Worm (Caenorhabditis elegans) whole organism, young adult: ENCODE results near the gene F09F9.1.

Experiments
- B0019.2 ChIP-seq: fragments of 200-800 bp; sonication (Bioruptor generic); conservative IDR thresholded peaks from 2 replicates; pipeline ENCODE4 v1.3.6; 2022; ENCODE audit warnings: missing genetic modification reagents, missing genetic modification characterization, missing compliant biosample characterization
- C06A6.2 ChIP-seq: fragments of 200-800 bp; sonication (Bioruptor generic); conservative IDR thresholded peaks from 2 replicates; pipeline ENCODE4 v1.3.6; 2022; ENCODE audit warnings: missing genetic modification characterization, missing compliant biosample characterization
- C17E4.6 ChIP-seq: fragments of 200-800 bp; sonication (Bioruptor generic); IDR thresholded peaks from 2 replicates; pipeline ENCODE4 v1.3.6; 2022; ENCODE audit warnings: missing genetic modification reagents, missing genetic modification characterization, missing compliant biosample characterization
- F22D6.2 ChIP-seq: sonication (generic microtip); optimal IDR thresholded peaks from 2 replicates; lab custom pipeline; 2016; ENCODE audit warnings: mild to moderate bottlenecking, missing genetic modification characterization, missing compliant biosample characterization
- F57C9.4 ChIP-seq: sonication (generic microtip); optimal IDR thresholded peaks from 2 replicates; lab custom pipeline; 2017; ENCODE audit warnings: mild to moderate bottlenecking, missing genetic modification characterization, missing compliant biosample characterization
- ZK185.1 ChIP-seq: sonication (generic microtip); optimal IDR thresholded peaks from 2 replicates; lab custom pipeline; 2016; ENCODE audit warnings: mild to moderate bottlenecking, missing genetic modification characterization, missing compliant biosample characterization; ENCODE audit not compliant: poor library complexity, severe bottlenecking
- aptf-2 ChIP-seq: fragments of 200-800 bp; sonication (Bioruptor generic); conservative IDR thresholded peaks from 2 replicates; pipeline ENCODE4 v1.3.6; 2022; ENCODE audit warnings: missing genetic modification reagents, missing genetic modification characterization, missing compliant biosample characterization
- cebp-2 ChIP-seq: fragments of 200-800 bp; sonication (Bioruptor generic); IDR thresholded peaks from 2 replicates; pipeline ENCODE4 v1.3.6; 2022; ENCODE audit warnings: missing genetic modification characterization, missing compliant biosample characterization
- chd-7 ChIP-seq: sonication (generic microtip); optimal IDR thresholded peaks from 2 replicates; lab custom pipeline; 2016; ENCODE audit warnings: mild to moderate bottlenecking, missing genetic modification characterization, moderate library complexity, missing compliant biosample characterization
- die-1 ChIP-seq: sonication (generic microtip); optimal IDR thresholded peaks from 2 replicates; lab custom pipeline; 2016; ENCODE audit warnings: missing genotype, mild to moderate bottlenecking, missing genetic modification characterization, missing compliant biosample characterization
- ets-4 ChIP-seq: fragments of 200-800 bp; sonication (Bioruptor generic); optimal IDR thresholded peaks from 2 replicates; lab custom pipeline; 2018; ENCODE audit warnings: mild to moderate bottlenecking, missing genetic modification characterization, missing compliant biosample characterization
- him-1 ChIP-seq: sonication (generic microtip); optimal IDR thresholded peaks from 2 replicates; lab custom pipeline; 2016; ENCODE audit warnings: missing genotype, missing genetic modification reagents, missing genetic modification characterization, missing compliant biosample characterization
- hsf-1 ChIP-seq: fragments of 200-800 bp; sonication (Bioruptor generic); IDR thresholded peaks from 2 replicates; pipeline ENCODE4 v1.3.6; 2022; ENCODE audit warnings: missing genetic modification reagents, missing genetic modification characterization, missing compliant biosample characterization
- let-526 ChIP-seq: fragments of 200-800 bp; sonication (Bioruptor generic); IDR thresholded peaks from 2 replicates; pipeline ENCODE4 v1.3.6; 2022; ENCODE audit warnings: missing genetic modification reagents, missing genetic modification characterization, missing compliant biosample characterization
- lin-26 ChIP-seq: fragments of 200-800 bp; sonication (Bioruptor generic); IDR thresholded peaks from 2 replicates; pipeline ENCODE4 v1.3.6; 2022; ENCODE audit warnings: missing genetic modification reagents, missing genetic modification characterization, missing compliant biosample characterization
- lin-35 ChIP-seq, 3 experiments: fragments of 150-350 bp in 2 of 3; sonication (generic microtip) in 1 of 3; optimal IDR thresholded peaks; 2 replicates each; lab custom pipeline; 2014 to 2018; ENCODE audit warnings: missing biosample characterization in 3 of 3, missing genetic modification characterization in 3 of 3, missing genetic modification reagents in 3 of 3
- lin-40 ChIP-seq: sonication (generic microtip); optimal IDR thresholded peaks from 2 replicates; lab custom pipeline; 2016; ENCODE audit warnings: missing genetic modification characterization, mild to moderate bottlenecking, missing compliant biosample characterization, missing genotype, missing genetic modification reagents
- lsy-27 ChIP-seq: sonication (generic microtip); optimal IDR thresholded peaks from 2 replicates; lab custom pipeline; 2017; ENCODE audit warnings: missing genetic modification characterization, mild to moderate bottlenecking, missing compliant biosample characterization, antibody characterized with exemption, missing genotype, borderline replicate concordance; ENCODE audit not compliant: insufficient read depth
- madf-10 ChIP-seq: sonication (generic microtip); optimal IDR thresholded peaks from 2 replicates; lab custom pipeline; 2016; ENCODE audit warnings: mild to moderate bottlenecking, missing genetic modification characterization, missing compliant biosample characterization
- madf-6 ChIP-seq: fragments of 200-800 bp; sonication (Bioruptor generic); IDR thresholded peaks from 2 replicates; pipeline ENCODE4 v1.3.6; 2022; ENCODE audit warnings: missing genetic modification reagents, missing genetic modification characterization, missing compliant biosample characterization
- mcd-1 ChIP-seq: fragments of 200-800 bp; sonication (Bioruptor generic); IDR thresholded peaks from 2 replicates; pipeline ENCODE4 v1.3.6; 2022; ENCODE audit warnings: missing genetic modification reagents, missing genetic modification characterization, missing compliant biosample characterization
- mel-28 ChIP-seq: sonication (generic microtip); optimal IDR thresholded peaks from 2 replicates; lab custom pipeline; 2016; ENCODE audit warnings: borderline replicate concordance, mild to moderate bottlenecking, missing genetic modification characterization, missing compliant biosample characterization
- nfyb-1 ChIP-seq: fragments of 200-800 bp; sonication (Bioruptor generic); IDR thresholded peaks from 2 replicates; pipeline ENCODE4 v1.3.6; 2022; ENCODE audit warnings: missing genetic modification reagents, missing genetic modification characterization, missing compliant biosample characterization
- nhr-80 ChIP-seq: sonication (generic microtip); optimal IDR thresholded peaks from 2 replicates; lab custom pipeline; 2016; ENCODE audit warnings: missing genetic modification characterization, missing compliant biosample characterization
- nhr-90 ChIP-seq: sonication (generic microtip); optimal IDR thresholded peaks from 2 replicates; lab custom pipeline; 2016; ENCODE audit warnings: missing genotype, mild to moderate bottlenecking, missing genetic modification characterization, missing compliant biosample characterization
- somi-1 ChIP-seq: fragments of 200-800 bp; sonication (Bioruptor generic); optimal IDR thresholded peaks from 2 replicates; lab custom pipeline; 2018; ENCODE audit warnings: mild to moderate bottlenecking, missing genetic modification characterization, missing compliant biosample characterization
- unc-130 ChIP-seq: sonication (generic microtip); optimal IDR thresholded peaks from 2 replicates; lab custom pipeline; 2016; ENCODE audit warnings: missing genetic modification reagents, missing genetic modification characterization, missing compliant biosample characterization
- xnd-1 ChIP-seq: sonication (generic microtip); optimal IDR thresholded peaks from 2 replicates; lab custom pipeline; 2016; ENCODE audit warnings: missing genotype, missing genetic modification reagents, missing genetic modification characterization, missing compliant biosample characterization
- ztf-26 ChIP-seq: sonication (generic microtip); optimal IDR thresholded peaks from 2 replicates; lab custom pipeline; 2017; ENCODE audit warnings: missing genetic modification characterization, missing compliant biosample characterization

F09F9.1 gene

ce11 chrX:4132243-4132642 is 17.1 kb downstream of the F09F9.1 start:
- TF ChIP-seq nhr-90 (tag; lab: Kevin White, UChicago) (no peak), mel-28 (tag; lab: Kevin White, UChicago) (no peak), madf-6 (GFP tag; lab: Robert Waterston, UW) (no peak), hsf-1 (GFP tag; lab: Robert Waterston, UW) (no peak), chd-7 (tag; lab: Kevin White, UChicago) (peak; percentile 36), cebp-2 (GFP tag; lab: Robert Waterston, UW) (no peak), somi-1 (GFP tag; lab: Kevin White, UChicago) (peak; percentile 73), F22D6.2 (tag; lab: Kevin White, UChicago) (peak; percentile 45), ztf-26 (tag; lab: Kevin White, UChicago) (peak; percentile 71), him-1 (tag; lab: Kevin White, UChicago) (no peak), B0019.2 (no peak), C06A6.2 (GFP tag; lab: Robert Waterston, UW) (0 out of 2 replicates have a peak, but pooled peaks have one; percentile 35), die-1 (tag; lab: Kevin White, UChicago) (peak; percentile 50), mcd-1 (GFP tag; lab: Robert Waterston, UW) (no peak), nhr-80 (tag; lab: Kevin White, UChicago) (peak; percentile 2), lin-26 (GFP tag; lab: Robert Waterston, UW) (no peak), lin-40 (peak; percentile 65)

DNA sequence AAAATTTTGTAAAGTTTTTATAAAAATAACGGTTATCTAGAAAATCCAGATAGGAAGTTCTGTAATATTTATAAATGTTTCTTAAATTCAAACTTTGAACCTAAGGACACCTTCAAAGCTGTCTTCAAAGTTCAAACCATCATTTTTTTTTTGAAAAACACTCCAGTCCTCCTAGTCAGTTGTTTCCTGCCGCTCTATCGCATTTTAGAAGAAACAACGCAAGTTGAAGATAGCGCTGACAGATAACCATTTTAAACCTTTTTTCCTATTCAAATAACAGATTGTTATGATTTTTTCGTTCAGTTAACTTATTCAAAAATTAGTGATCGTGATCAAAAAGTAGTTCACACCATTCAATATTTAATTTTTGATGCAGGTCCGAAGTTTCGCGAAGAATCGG is 18.3 kb downstream of the F09F9.1 start:
- TF ChIP-seq unc-130 (no peak), xnd-1 (tag; lab: Kevin White, UChicago) (no peak), let-526 (GFP tag; lab: Robert Waterston, UW) (no peak), hsf-1 (GFP tag; lab: Robert Waterston, UW) (no peak), B0019.2 (no peak), F57C9.4 (tag; lab: Kevin White, UChicago) (no peak), lin-35 (GFP tag; optimal IDR thresholded peaks at IDR 0.05; lab: Kevin White, UChicago) (no peak), nhr-80 (tag; lab: Kevin White, UChicago) (peak; percentile 10)

DNA sequence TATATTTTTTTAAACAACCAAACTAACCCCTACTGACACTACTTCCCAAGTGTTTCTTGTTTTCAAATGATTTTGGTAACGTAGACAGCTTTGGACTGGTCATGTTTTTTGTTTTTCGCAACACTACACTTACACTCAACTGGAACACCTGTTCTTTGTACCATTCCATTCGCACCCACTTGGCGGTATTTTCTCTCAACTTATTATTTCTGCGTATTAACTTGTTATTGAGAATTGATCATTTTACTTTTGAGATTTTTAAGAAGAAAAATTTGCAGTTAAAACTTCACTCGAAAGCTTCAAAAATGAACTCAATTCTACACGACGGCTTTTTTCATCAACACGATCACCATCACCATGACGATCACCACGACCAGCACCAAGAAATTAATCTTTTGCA is 19.7 kb downstream of the F09F9.1 start, which contains the start of gene ZK470.2:
ZK470.2 (plus strand) TSS at position 301 of the 400 bp plus-strand sequence.
- TF ChIP-seq ets-4 (GFP tag; lab: Kevin White, UChicago) = no peak
- TF ChIP-seq madf-10 (tag; lab: Kevin White, UChicago) = no peak
- no peak for TF ChIP-seq C17E4.6

DNA sequence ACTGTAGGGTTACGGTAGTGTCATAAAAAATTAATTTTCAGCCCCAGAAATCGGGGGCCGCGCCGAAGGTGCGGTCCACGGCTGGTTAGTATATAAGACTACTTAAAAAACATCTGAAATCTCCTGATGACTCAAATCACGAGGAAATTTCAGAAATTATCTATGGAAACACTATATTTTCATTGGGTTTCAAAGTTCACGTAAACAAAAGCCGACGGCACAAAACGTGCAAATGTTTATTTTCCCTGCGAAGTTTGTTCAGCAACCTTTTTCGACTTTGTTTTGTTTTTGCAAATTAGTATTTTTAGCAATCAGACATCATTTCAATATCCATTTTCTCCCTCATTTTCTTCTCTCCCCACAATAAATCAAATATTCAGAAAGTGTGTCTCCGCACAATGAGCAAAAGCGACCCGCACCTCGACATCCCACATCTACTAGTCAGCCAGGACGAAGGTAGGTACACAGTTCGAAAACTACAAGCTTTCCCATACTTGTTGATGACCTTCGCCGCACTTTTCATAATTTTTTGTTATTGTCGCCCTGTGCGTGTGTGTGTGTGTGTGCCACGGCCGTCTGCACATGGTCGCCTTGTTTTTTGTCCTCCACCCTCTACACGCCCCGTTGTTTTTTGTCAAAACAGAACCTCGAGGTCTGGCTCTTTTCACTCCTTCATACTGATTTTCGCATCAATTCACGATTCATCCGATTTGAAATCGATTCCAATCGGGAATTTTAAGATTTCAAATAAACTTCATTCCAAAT is 21.6 kb downstream of the F09F9.1 start:
- TF ChIP-seq nhr-80 (tag; lab: Kevin White, UChicago) (no peak), ZK185.1 (tag; lab: Kevin White, UChicago) (no peak), nfyb-1 (GFP tag; lab: Robert Waterston, UW) (peak; percentile 32; the same call in 1 of the 2 replicates), C17E4.6 (no peak), aptf-2 (GFP tag; lab: Robert Waterston, UW) (no peak), lsy-27 (tag; lab: Kevin White, UChicago) (no peak)
